Worm (Caenorhabditis elegans) whole organism, mixed stage, embryonic: ENCODE measurements around the gene twk-31.

Source experiments
- M03D4.4 ChIP-seq: sonication (generic microtip); optimal IDR thresholded peaks from 2 replicates; lab custom pipeline; 2017; ENCODE audit warnings: mild to moderate bottlenecking, missing genetic modification characterization, missing compliant biosample characterization
- bed-3 ChIP-seq: fragments of 200-800 bp; sonication (Bioruptor generic); optimal IDR thresholded peaks from 3 replicates; lab custom pipeline; 2018; ENCODE audit warnings: mild to moderate bottlenecking, missing genetic modification characterization, moderate library complexity, missing compliant biosample characterization
- blmp-1 ChIP-seq: fragments of 150-350 bp; optimal IDR thresholded peaks from 2 replicates; lab custom pipeline; 2014; ENCODE audit warnings: missing biosample characterization, missing genetic modification characterization
- ceh-39 ChIP-seq: fragments of 150-350 bp; optimal IDR thresholded peaks from 2 replicates; lab custom pipeline; 2014; ENCODE audit warnings: missing biosample characterization, missing genetic modification characterization
- ceh-83 ChIP-seq: fragments of 200-800 bp; sonication (Bioruptor generic); optimal IDR thresholded peaks from 2 replicates; lab custom pipeline; 2018; ENCODE audit warnings: mild to moderate bottlenecking, missing genetic modification characterization, missing compliant biosample characterization
- cnd-1 ChIP-seq: fragments of 200-800 bp; sonication (Bioruptor generic); optimal IDR thresholded peaks from 2 replicates; lab custom pipeline; 2018; ENCODE audit warnings: mild to moderate bottlenecking, missing genetic modification characterization, missing compliant biosample characterization
- drap-1 ChIP-seq: fragments of 200-800 bp; sonication (Bioruptor generic); optimal IDR thresholded peaks from 3 replicates; lab custom pipeline; 2018; ENCODE audit warnings: mild to moderate bottlenecking, missing genetic modification characterization, missing compliant biosample characterization
- elt-3 ChIP-seq: fragments of 150-350 bp; optimal IDR thresholded peaks from 2 replicates; lab custom pipeline; 2014; ENCODE audit warnings: missing biosample characterization, missing genetic modification characterization
- flh-1 ChIP-seq: fragments of 200-800 bp; sonication (Bioruptor generic); optimal IDR thresholded peaks from 2 replicates; lab custom pipeline; 2018; ENCODE audit warnings: mild to moderate bottlenecking, missing genetic modification characterization, moderate library complexity, missing compliant biosample characterization
- ham-2 ChIP-seq: fragments of 200-800 bp; sonication (Bioruptor generic); optimal IDR thresholded peaks from 2 replicates; lab custom pipeline; 2018; ENCODE audit warnings: mild to moderate bottlenecking, missing genetic modification characterization, missing compliant biosample characterization
- hlh-1 ChIP-seq: fragments of 150-350 bp; optimal IDR thresholded peaks from 2 replicates; lab custom pipeline; 2014; ENCODE audit warnings: missing biosample characterization, missing genetic modification reagents, missing genetic modification characterization
- lin-32 ChIP-seq: fragments of 200-800 bp; sonication (Bioruptor generic); optimal IDR thresholded peaks from 2 replicates; lab custom pipeline; 2018; ENCODE audit warnings: mild to moderate bottlenecking, missing genetic modification characterization, missing compliant biosample characterization
- lsy-2 ChIP-seq: fragments of 150-350 bp; optimal IDR thresholded peaks from 2 replicates; lab custom pipeline; 2014; ENCODE audit warnings: missing biosample characterization, missing genetic modification characterization
- nhr-12 ChIP-seq: fragments of 150-350 bp; optimal IDR thresholded peaks from 2 replicates; lab custom pipeline; 2014; ENCODE audit warnings: missing biosample characterization, missing genetic modification characterization
- nhr-28 ChIP-seq: fragments of 150-350 bp; optimal IDR thresholded peaks from 2 replicates; lab custom pipeline; 2014; ENCODE audit warnings: missing biosample characterization, missing genetic modification characterization
- nhr-76 ChIP-seq: sonication (generic microtip); optimal IDR thresholded peaks from 2 replicates; lab custom pipeline; 2017; ENCODE audit warnings: missing biosample characterization, missing genetic modification characterization
- pha-4 ChIP-seq: fragments of 150-350 bp; optimal IDR thresholded peaks from 2 replicates; lab custom pipeline; 2018; ENCODE audit warnings: missing biosample characterization, missing genetic modification reagents, missing genetic modification characterization
- sptf-1 ChIP-seq: sonication (generic microtip); optimal IDR thresholded peaks from 2 replicates; lab custom pipeline; 2017; ENCODE audit warnings: mild to moderate bottlenecking, missing genetic modification characterization, moderate library complexity, missing compliant biosample characterization
- unc-120 ChIP-seq: sonication (generic microtip); optimal IDR thresholded peaks from 2 replicates; lab custom pipeline; 2017; ENCODE audit warnings: missing genetic modification characterization, missing compliant biosample characterization; ENCODE audit not compliant: poor library complexity, severe bottlenecking
- unc-39 ChIP-seq: fragments of 150-350 bp; optimal IDR thresholded peaks from 2 replicates; lab custom pipeline; 2014; ENCODE audit warnings: missing biosample characterization, missing genetic modification characterization
- unc-62 ChIP-seq: fragments of 150-350 bp; optimal IDR thresholded peaks from 2 replicates; lab custom pipeline; 2014; ENCODE audit warnings: missing biosample characterization, missing genetic modification reagents, missing genetic modification characterization

twk-31 gene

DNA sequence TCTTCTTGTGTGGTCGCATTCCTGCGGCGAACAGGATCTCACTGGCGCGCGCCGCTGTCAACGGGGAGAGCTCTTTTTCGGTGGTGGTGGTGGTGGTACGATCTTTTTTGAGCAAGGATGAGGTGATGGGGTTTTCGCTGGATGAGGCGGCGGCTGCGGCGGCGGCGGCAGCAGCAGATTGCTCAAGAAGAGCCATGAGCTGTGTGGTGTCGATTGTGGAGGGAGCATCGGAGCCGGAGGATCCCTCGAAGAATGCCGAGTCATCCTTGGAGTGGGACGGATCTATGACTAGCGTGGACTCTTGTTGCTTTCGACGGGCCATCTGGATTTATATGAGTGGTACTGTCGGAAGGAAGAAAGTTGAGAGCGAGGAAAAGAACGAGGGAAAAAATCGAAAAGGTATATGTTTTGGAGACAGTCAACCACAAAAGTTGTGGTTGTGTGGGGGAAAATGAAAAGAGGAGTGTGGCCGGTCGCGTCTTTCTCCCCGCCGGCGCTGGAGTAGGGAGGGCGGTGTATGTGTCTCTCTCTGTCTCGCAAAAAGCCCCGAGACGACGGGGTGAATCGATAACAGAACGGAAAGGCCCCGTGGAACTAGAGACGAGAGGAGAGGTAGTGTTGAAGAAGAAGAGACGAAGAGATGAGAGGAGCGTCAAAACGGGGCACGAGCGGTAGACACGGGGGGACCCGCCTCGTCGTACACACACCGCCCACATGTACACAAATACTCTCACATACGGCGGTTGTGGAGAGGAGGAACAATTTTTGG is 56.1 kb downstream of the twk-31 start:
- TF ChIP-seq sptf-1 (tag; lab: Kevin White, UChicago) (peak; percentile 52), unc-120 (tag; lab: Kevin White, UChicago) (peak; percentile 61), ceh-83 (GFP tag; lab: Kevin White, UChicago) (peak; percentile 54), hlh-1 (peak; percentile 20), M03D4.4 (tag; lab: Kevin White, UChicago) (no peak)

DNA sequence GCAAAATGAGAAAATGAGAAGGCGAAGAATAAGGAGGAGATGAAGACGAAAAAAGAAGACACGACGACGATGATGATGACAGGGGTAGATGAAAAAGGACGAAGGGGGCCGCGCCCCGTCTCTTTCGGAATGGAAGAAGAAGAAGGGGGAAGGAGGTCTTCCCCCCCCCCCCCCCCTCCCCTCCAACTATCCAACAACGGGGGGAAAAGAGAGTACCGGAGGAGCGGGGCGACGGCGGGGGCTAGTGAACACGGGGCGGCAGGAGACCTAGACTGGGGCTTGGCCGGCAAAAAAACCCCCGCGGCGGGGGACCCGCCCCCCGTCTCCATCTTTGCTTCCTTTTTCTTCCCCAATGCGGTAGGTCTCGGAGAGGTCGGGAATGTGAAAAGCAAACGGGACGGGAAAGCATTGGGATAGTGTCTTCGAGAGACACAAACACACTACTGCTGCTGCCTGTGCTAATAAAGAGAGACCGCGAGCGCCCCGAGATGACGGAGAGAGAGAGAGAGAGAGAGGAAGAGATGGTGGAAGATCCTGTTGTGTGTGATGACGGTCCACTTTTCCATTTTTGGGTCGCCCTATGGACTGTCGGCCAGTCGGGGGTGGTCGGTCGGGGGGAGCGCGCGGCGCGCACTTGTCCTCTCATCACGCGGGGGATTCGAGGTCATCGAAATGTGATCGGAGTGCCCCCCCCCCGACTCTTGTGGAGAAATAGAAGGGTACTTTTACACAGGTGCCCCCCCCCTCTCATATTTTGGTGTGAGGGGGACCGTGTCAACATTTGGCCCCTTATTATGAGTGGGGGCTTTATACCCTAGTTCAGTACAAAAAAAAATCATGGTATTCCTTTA is 57.4 kb downstream of the twk-31 start:
- TF ChIP-seq ceh-39 (tag; lab: Kevin White, UChicago) (no peak), ham-2 (GFP tag; lab: Kevin White, UChicago) (peak; percentile 96), cnd-1 (tag; lab: Kevin White, UChicago) (peak; percentile 5), blmp-1 (no peak), unc-120 (tag; lab: Kevin White, UChicago) (peak; percentile 13)

DNA sequence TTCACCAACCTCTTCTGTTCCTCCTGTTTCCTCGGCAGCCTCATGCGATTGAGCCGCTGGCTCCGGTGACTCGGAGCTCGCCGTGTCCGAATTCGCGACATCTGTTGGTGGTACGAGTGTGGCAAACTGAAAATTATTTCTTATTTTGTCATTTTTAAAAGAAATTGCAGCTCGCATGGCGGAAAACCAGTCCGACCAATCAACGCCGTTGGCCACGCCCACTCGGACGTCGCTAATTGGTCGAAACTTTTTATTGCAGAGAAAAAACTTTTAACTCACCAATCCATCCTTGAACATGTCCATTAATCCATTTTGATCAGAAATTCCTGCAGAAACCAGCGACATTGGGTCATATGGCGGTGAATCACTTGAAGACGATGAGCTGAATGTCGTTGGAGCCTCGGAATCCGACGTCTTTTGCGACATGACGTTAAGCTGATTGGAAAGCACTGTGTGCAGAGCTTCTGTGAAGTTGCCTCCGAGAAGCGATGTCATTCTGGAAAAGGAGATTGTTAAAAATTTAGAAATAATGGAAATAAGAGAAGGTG is 59.9 kb downstream of the twk-31 start, which contains the start of gene bed-2:
Gene bed-2 (minus strand): TSS at position 498 of the 548 bp plus-strand sequence.
- TF ChIP-seq lsy-2 (no peak), nhr-28 (no peak), unc-62 (GFP tag; lab: Kevin White, UChicago) (no peak), unc-39 (tag; lab: Kevin White, UChicago) (no peak), cnd-1 (tag; lab: Kevin White, UChicago) (no peak), elt-3 (no peak), nhr-12 (tag; lab: Kevin White, UChicago) (no peak)

DNA sequence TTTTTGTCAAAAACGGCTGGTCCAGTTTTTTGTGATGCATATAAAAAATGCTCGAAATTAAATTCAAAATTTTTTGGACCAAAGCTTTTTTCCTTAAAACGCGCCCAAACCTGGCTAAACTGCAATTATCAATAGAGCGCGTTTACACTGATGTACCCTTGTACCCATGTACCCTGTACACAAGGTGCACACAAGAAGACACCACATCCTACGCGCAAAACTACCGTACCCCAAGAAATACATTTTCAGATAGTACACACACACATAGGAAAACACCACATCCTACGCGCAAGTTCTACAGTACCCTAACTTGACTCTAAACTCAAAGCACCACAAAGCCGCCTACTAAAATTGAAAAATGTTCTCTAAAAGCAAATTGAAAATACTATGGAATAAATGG is 60.9 kb downstream of the twk-31 start:
- no peak for TF ChIP-seq nhr-76
- TF ChIP-seq flh-1 (GFP tag; lab: Kevin White, UChicago): no peak
- TF ChIP-seq lsy-2: peak; percentile 28

DNA sequence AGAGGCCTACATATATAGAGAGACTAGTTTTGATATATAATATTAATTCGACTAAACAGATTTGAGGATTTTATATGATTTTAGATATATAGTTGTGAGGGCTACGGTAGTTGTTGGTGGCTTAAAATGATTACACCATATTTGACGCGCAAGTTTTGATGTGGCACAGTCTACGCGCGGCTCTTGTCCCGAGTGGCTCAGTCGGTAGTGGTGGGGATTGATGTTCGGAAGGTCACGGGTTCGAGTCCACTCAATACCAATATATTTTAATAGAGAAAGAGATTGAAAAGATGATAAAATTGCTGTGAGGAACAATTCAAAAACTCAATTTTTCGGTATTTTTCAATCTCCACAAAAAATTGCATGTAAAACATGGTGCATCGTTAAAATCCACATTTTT is 62.4 kb downstream of the twk-31 start:
- TF ChIP-seq cnd-1 (tag; lab: Kevin White, UChicago) (no peak), lin-32 (GFP tag; lab: Kevin White, UChicago) (no peak), drap-1 (GFP tag; lab: Kevin White, UChicago) (no peak), unc-39 (tag; lab: Kevin White, UChicago) (no peak), unc-62 (GFP tag; lab: Kevin White, UChicago) (no peak), nhr-28 (no peak), nhr-76 (no peak), elt-3 (no peak), pha-4 (tag; lab: Kevin White, UChicago) (no peak), bed-3 (GFP tag; lab: Kevin White, UChicago) (no peak)
